Worm (Caenorhabditis elegans) whole organism, L2 larva: ENCODE measurements around the gene EGAP1.5.

Source experiments
- C34F6.9 ChIP-seq: fragments of 150-350 bp; optimal IDR thresholded peaks from 2 replicates; lab custom pipeline; 2014; ENCODE audit warnings: missing biosample characterization, missing genetic modification characterization
- F13H6.1 ChIP-seq: sonication (generic microtip); optimal IDR thresholded peaks from 2 replicates; lab custom pipeline; 2016; ENCODE audit warnings: missing genetic modification characterization, missing compliant biosample characterization
- R02D3.7 ChIP-seq: fragments of 150-350 bp; optimal IDR thresholded peaks from 2 replicates; lab custom pipeline; 2014; ENCODE audit warnings: missing biosample characterization, missing genetic modification characterization
- alr-1 ChIP-seq: fragments of 150-350 bp; optimal IDR thresholded peaks from 2 replicates; lab custom pipeline; 2014; ENCODE audit warnings: missing biosample characterization, missing genetic modification characterization
- aly-2 ChIP-seq: fragments of 150-350 bp; optimal IDR thresholded peaks from 2 replicates; lab custom pipeline; 2014; ENCODE audit warnings: missing biosample characterization, missing genetic modification characterization
- ama-1 ChIP-seq: fragments of 150-350 bp; optimal IDR thresholded peaks from 2 replicates; lab custom pipeline; 2018; ENCODE audit warnings: inconsistent platforms
- ceh-82 ChIP-seq: fragments of 150-350 bp; optimal IDR thresholded peaks from 2 replicates; lab custom pipeline; 2014; ENCODE audit warnings: missing biosample characterization, missing genetic modification characterization
- dmd-4 ChIP-seq: sonication (generic microtip); optimal IDR thresholded peaks from 2 replicates; lab custom pipeline; 2017; ENCODE audit warnings: missing biosample characterization, missing genetic modification characterization
- egl-27 ChIP-seq: sonication (generic microtip); optimal IDR thresholded peaks from 3 replicates; lab custom pipeline; 2017; ENCODE audit warnings: missing biosample characterization, missing genetic modification reagents, missing genetic modification characterization
- elt-1 ChIP-seq: fragments of 150-350 bp; optimal IDR thresholded peaks from 2 replicates; lab custom pipeline; 2014; ENCODE audit warnings: missing biosample characterization, missing genetic modification characterization
- elt-3 ChIP-seq: sonication (generic microtip); optimal IDR thresholded peaks from 2 replicates; lab custom pipeline; 2017; ENCODE audit warnings: missing biosample characterization, missing genetic modification characterization
- fos-1 ChIP-seq: fragments of 150-350 bp; optimal IDR thresholded peaks from 2 replicates; lab custom pipeline; 2014; ENCODE audit warnings: missing biosample characterization, missing genetic modification characterization
- gmeb-1 ChIP-seq: fragments of 150-350 bp; optimal IDR thresholded peaks from 2 replicates; lab custom pipeline; 2014; ENCODE audit warnings: missing biosample characterization, missing genetic modification characterization
- lin-11 ChIP-seq: fragments of 150-350 bp; sonication (generic microtip); optimal IDR thresholded peaks from 2 replicates; lab custom pipeline; 2014; ENCODE audit warnings: missing biosample characterization, missing genetic modification characterization, inconsistent platforms, mixed read lengths
- lsy-2 ChIP-seq, 2 experiments: fragments of 150-350 bp in 1 of 2; sonication (generic microtip) in 1 of 2; optimal IDR thresholded peaks; 2 replicates each; lab custom pipeline; 2014 to 2017; ENCODE audit warnings: missing biosample characterization in 2 of 2, missing genetic modification characterization in 2 of 2
- mab-5 ChIP-seq: fragments of 150-350 bp; optimal IDR thresholded peaks from 2 replicates; lab custom pipeline; 2014; ENCODE audit warnings: missing biosample characterization, missing genetic modification characterization
- mdl-1 ChIP-seq, 2 experiments: fragments of 150-350 bp in 1 of 2; sonication (generic microtip) in 1 of 2; optimal IDR thresholded peaks; 2 replicates each; lab custom pipeline; 2017; ENCODE audit warnings: missing biosample characterization in 2 of 2, missing genetic modification characterization in 2 of 2
- nhr-10 ChIP-seq: sonication (generic microtip); optimal IDR thresholded peaks from 2 replicates; lab custom pipeline; 2017; ENCODE audit warnings: missing biosample characterization, missing genetic modification characterization
- nhr-11 ChIP-seq: fragments of 150-350 bp; optimal IDR thresholded peaks from 2 replicates; lab custom pipeline; 2014; ENCODE audit warnings: missing biosample characterization, missing genetic modification characterization
- nhr-12 ChIP-seq: fragments of 150-350 bp; optimal IDR thresholded peaks from 2 replicates; lab custom pipeline; 2014; ENCODE audit warnings: missing biosample characterization, missing genetic modification characterization
- nhr-129 ChIP-seq: fragments of 150-350 bp; optimal IDR thresholded peaks from 2 replicates; lab custom pipeline; 2014; ENCODE audit warnings: missing biosample characterization, missing genetic modification characterization
- nhr-21 ChIP-seq: fragments of 150-350 bp; optimal IDR thresholded peaks from 2 replicates; lab custom pipeline; 2014; ENCODE audit warnings: missing biosample characterization, missing genetic modification characterization
- nhr-237 ChIP-seq: fragments of 150-350 bp; optimal IDR thresholded peaks from 2 replicates; lab custom pipeline; 2014; ENCODE audit warnings: missing biosample characterization, missing genetic modification characterization
- nhr-25 ChIP-seq: fragments of 150-350 bp; sonication (generic microtip); optimal IDR thresholded peaks from 3 replicates; lab custom pipeline; 2014; ENCODE audit warnings: missing biosample characterization, missing genetic modification characterization
- nhr-6 ChIP-seq: fragments of 150-350 bp; optimal IDR thresholded peaks from 2 replicates; lab custom pipeline; 2014; ENCODE audit warnings: missing biosample characterization, missing genetic modification characterization
- nhr-77 ChIP-seq: fragments of 150-350 bp; optimal IDR thresholded peaks from 2 replicates; lab custom pipeline; 2014; ENCODE audit warnings: missing biosample characterization, missing genetic modification characterization
- peb-1 ChIP-seq: fragments of 150-350 bp; optimal IDR thresholded peaks from 2 replicates; lab custom pipeline; 2014; ENCODE audit warnings: missing biosample characterization, missing genetic modification characterization
- sem-4 ChIP-seq: fragments of 150-350 bp; optimal IDR thresholded peaks from 2 replicates; lab custom pipeline; 2014; ENCODE audit warnings: missing biosample characterization, missing genetic modification reagents, missing genetic modification characterization
- skn-1 ChIP-seq: sonication (generic microtip); optimal IDR thresholded peaks from 2 replicates; lab custom pipeline; 2017; ENCODE audit warnings: missing biosample characterization, missing genetic modification characterization
- sma-3 ChIP-seq: sonication (generic microtip); optimal IDR thresholded peaks from 2 replicates; lab custom pipeline; 2016; ENCODE audit warnings: missing genetic modification reagents, missing genetic modification characterization, missing compliant biosample characterization
- sma-9 ChIP-seq, 2 experiments: fragments of 150-350 bp in 1 of 2; sonication (generic microtip) in 1 of 2; optimal IDR thresholded peaks; 2 replicates each; lab custom pipeline; 2014 to 2016; ENCODE audit warnings: missing genetic modification characterization in 2 of 2, mild to moderate bottlenecking in 1 of 2, missing biosample characterization in 1 of 2, missing compliant biosample characterization in 1 of 2, missing genetic modification reagents in 1 of 2, moderate library complexity in 1 of 2
- snpc-4 ChIP-seq: fragments of 150-350 bp; optimal IDR thresholded peaks from 2 replicates; lab custom pipeline; 2014; ENCODE audit warnings: missing biosample characterization, missing genetic modification characterization
- unc-39 ChIP-seq: fragments of 150-350 bp; optimal IDR thresholded peaks from 2 replicates; lab custom pipeline; 2014; ENCODE audit warnings: missing biosample characterization, missing genetic modification characterization
- zag-1 ChIP-seq: fragments of 150-350 bp; optimal IDR thresholded peaks from 2 replicates; lab custom pipeline; 2014; ENCODE audit warnings: missing biosample characterization, missing genetic modification characterization
- ztf-1 ChIP-seq: fragments of 200-800 bp; sonication (Bioruptor generic); conservative IDR thresholded peaks from 2 replicates; pipeline ENCODE4 v1.3.6; 2022; ENCODE audit warnings: missing genetic modification characterization, missing compliant biosample characterization
- ztf-11 ChIP-seq: sonication (generic microtip); optimal IDR thresholded peaks from 2 replicates; lab custom pipeline; 2017; ENCODE audit warnings: missing biosample characterization, missing genetic modification characterization
- ztf-4 ChIP-seq: fragments of 150-350 bp; optimal IDR thresholded peaks from 2 replicates; lab custom pipeline; 2014; ENCODE audit warnings: missing biosample characterization, missing genetic modification characterization

Gene EGAP1.5

ce11 chrIII:5931433-5931994 is at the start of gene EGAP1.5:
EGAP1.5 (plus strand) TSS chrIII:5931721.
- TF ChIP-seq peb-1 (tag; lab: Kevin White, UChicago) (no peak), nhr-6 (tag; lab: Kevin White, UChicago) (no peak), mab-5 (no peak), nhr-129 (tag; lab: Kevin White, UChicago) (peak; percentile 31), fos-1 (tag; lab: Kevin White, UChicago) (no peak), skn-1 (tag; lab: Kevin White, UChicago) (no peak), nhr-10 (tag; lab: Kevin White, UChicago) (no peak), ceh-82 (tag; lab: Kevin White, UChicago) (no peak), F13H6.1 (tag; lab: Kevin White, UChicago) (peak; percentile 32), snpc-4 (tag; lab: Kevin White, UChicago) (no peak), mdl-1 (tag; optimal IDR thresholded peaks at IDR 0.05; lab: Kevin White, UChicago) (no peak)

ce11 chrIII:5882284-5882683 is 49.2 kb upstream of the EGAP1.5 start:
- no peak for TF ChIP-seq nhr-12
- TF ChIP-seq fos-1 (tag; lab: Kevin White, UChicago) = no peak
- TF ChIP-seq dmd-4 = no peak
- TF ChIP-seq egl-27 = no peak

- no peak for TF ChIP-seq nhr-11
- TF ChIP-seq aly-2 = no peak
- no peak for TF ChIP-seq nhr-6 (tag; lab: Kevin White, UChicago)
- TF ChIP-seq ztf-11 (tag; lab: Kevin White, UChicago) = no peak
- no peak for TF ChIP-seq ztf-4 (tag; lab: Kevin White, UChicago)
- TF ChIP-seq peb-1 (tag; lab: Kevin White, UChicago) = no peak
- TF ChIP-seq F13H6.1 (tag; lab: Kevin White, UChicago) = no peak
- no peak for TF ChIP-seq nhr-237
- no peak for TF ChIP-seq nhr-12
- TF ChIP-seq ama-1 = no peak
- TF ChIP-seq sma-9 (GFP tag; optimal IDR thresholded peaks at IDR 0.05; lab: Kevin White, UChicago) = no peak
- TF ChIP-seq sma-9 (tag; optimal IDR thresholded peaks at IDR 0.05; lab: Kevin White, UChicago) = no peak
- no peak for TF ChIP-seq ceh-82 (tag; lab: Kevin White, UChicago)
- TF ChIP-seq dmd-4 = no peak
- TF ChIP-seq ztf-1 (GFP tag; lab: Robert Waterston, UW) = no peak
- no peak for TF ChIP-seq nhr-21 (tag; lab: Kevin White, UChicago)
- no peak for TF ChIP-seq elt-3 (tag; lab: Kevin White, UChicago)
These were observed 48.7 kb upstream of the EGAP1.5 start, which contains the start of gene F01F1.14 for ce11 chrIII:5882823-5883222. F01F1.14 (minus strand) TSS chrIII:5882923.

ce11 chrIII:5883517-5883916 is 48.0 kb upstream of the EGAP1.5 start:
- TF ChIP-seq sma-9 (GFP tag; optimal IDR thresholded peaks at IDR 0.05; lab: Kevin White, UChicago) (no peak), sma-9 (tag; optimal IDR thresholded peaks at IDR 0.05; lab: Kevin White, UChicago) (no peak), alr-1 (tag; lab: Kevin White, UChicago) (no peak), unc-39 (tag; lab: Kevin White, UChicago) (no peak), sem-4 (tag; lab: Kevin White, UChicago) (no peak), snpc-4 (tag; lab: Kevin White, UChicago) (no peak), lsy-2 (tag; optimal IDR thresholded peaks at IDR 0.05; lab: Kevin White, UChicago) (no peak), mdl-1 (tag; optimal IDR thresholded peaks at IDR 0.05; lab: Kevin White, UChicago) (no peak), skn-1 (tag; lab: Kevin White, UChicago) (no peak), nhr-77 (tag; lab: Kevin White, UChicago) (no peak), nhr-237 (no peak), ztf-1 (GFP tag; lab: Robert Waterston, UW) (no peak), nhr-25 (tag; lab: Kevin White, UChicago) (no peak), R02D3.7 (tag; lab: Kevin White, UChicago) (no peak), dmd-4 (no peak)

DNA sequence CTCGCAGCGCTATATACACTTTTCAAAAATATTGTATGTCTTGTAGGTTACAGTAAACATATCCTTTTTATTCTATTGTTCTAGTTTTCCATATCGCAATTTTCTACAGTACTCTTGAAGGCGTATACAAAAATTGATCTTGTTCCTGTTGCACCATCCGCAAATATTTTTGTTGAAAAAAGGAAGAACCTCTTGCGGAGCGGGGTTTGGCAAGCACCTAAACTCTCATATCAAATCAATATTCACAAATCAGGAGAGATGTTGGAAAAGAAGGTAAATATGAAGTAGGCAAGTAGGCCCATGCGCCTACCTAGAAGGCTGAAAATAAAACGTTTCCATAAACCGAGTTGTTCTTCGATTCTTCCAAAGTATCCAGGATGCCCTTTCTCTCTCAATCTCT is 47.5 kb upstream of the EGAP1.5 start, which contains the start of gene C28H8.5:
C28H8.5 (plus strand) TSS at position 301 of the 400 bp plus-strand sequence.
- TF ChIP-seq gmeb-1 (tag; lab: Kevin White, UChicago) (no peak), dmd-4 (no peak), ceh-82 (tag; lab: Kevin White, UChicago) (no peak), elt-1 (tag; lab: Kevin White, UChicago) (no peak), ztf-4 (tag; lab: Kevin White, UChicago) (no peak), ztf-11 (tag; lab: Kevin White, UChicago) (no peak), lsy-2 (tag; optimal IDR thresholded peaks at IDR 0.05; lab: Kevin White, UChicago) (no peak), sma-3 (GFP tag; lab: Kevin White, UChicago) (no peak), nhr-77 (tag; lab: Kevin White, UChicago) (no peak), C34F6.9 (tag; lab: Kevin White, UChicago) (no peak), R02D3.7 (tag; lab: Kevin White, UChicago) (no peak), lin-11 (tag; lab: Kevin White, UChicago) (no peak), skn-1 (tag; lab: Kevin White, UChicago) (no peak), unc-39 (tag; lab: Kevin White, UChicago) (no peak), nhr-237 (no peak), nhr-12 (no peak), zag-1 (no peak)
